Worm (Caenorhabditis elegans): ENCODE data around the gene ZC155.2.

DNA sequence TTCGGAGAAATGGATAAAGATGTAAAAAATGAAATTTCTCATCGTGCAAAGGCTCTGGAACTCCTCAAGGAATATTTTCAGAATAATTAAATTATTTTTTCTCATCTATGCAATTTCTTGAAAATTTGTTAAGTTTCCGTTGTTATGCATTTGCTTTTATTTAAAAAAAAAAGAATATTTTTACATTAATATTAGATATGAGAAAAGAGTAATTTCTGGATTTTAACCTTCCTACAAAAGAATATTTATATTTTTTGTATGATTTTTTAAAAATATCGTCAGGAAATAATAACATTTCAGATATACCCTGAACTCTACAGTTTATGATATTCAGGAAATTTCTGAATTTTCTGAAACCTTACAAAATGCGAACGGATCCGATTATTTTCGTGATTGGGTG is 46.0 kb downstream of the ZC155.2 start, which contains the start of gene gro-1:
- TF ChIP-seq ztf-11 (tag; optimal IDR thresholded peaks at IDR 0.05) (no peak), nhr-12 (tag; optimal IDR thresholded peaks at IDR 0.05) (no peak), egl-27 (tag; optimal IDR thresholded peaks at IDR 0.05) (no peak), unc-39 (tag; optimal IDR thresholded peaks at IDR 0.05) (no peak), ZK546.5 (tag; optimal IDR thresholded peaks at IDR 0.05) (no peak), ama-1 (optimal IDR thresholded peaks at IDR 0.05) (no peak), sma-3 (GFP tag; optimal IDR thresholded peaks at IDR 0.05) (no peak), aly-2 (tag; optimal IDR thresholded peaks at IDR 0.05) (no peak), dmd-4 (tag; optimal IDR thresholded peaks at IDR 0.05) (no peak), snpc-4 (tag; optimal IDR thresholded peaks at IDR 0.05) (no peak), elt-3 (tag; optimal IDR thresholded peaks at IDR 0.05) (no peak), lsy-2 (tag; optimal IDR thresholded peaks at IDR 0.05) (no peak)
